Comparison of ENCODE assay signal across 5 worm cellular contexts in genomic region chrV:1821287-1821686, ce11.
TF ChIP-seq lines count a peak whose summit lies in the region.

Gene gly-7, minus strand, starts transcription at chrV:1821323.
Gene mrpl-39, plus strand, starts transcription at chrV:1821579.

TF ChIP-seq in whole organism, L1 larva, 84 proteins besides CTCF, POLR2A, EP300 and RAD21 (continues in another document):
- TF ChIP-seq swsn-7 (tag; optimal IDR thresholded peaks at IDR 0.05; lab: Kevin White, UChicago) (peak; percentile 11), ztf-11 (tag; optimal IDR thresholded peaks at IDR 0.05; lab: Kevin White, UChicago) (no peak), lin-14 (GFP tag; optimal IDR thresholded peaks at IDR 0.05; lab: Kevin White, UChicago) (no peak), hlh-17 (GFP tag; optimal IDR thresholded peaks at IDR 0.05; lab: Kevin White, UChicago; ENCODE audit: borderline replicate concordance) (no peak), pag-3 (tag; optimal IDR thresholded peaks at IDR 0.05; lab: Kevin White, UChicago; ENCODE audit: borderline replicate concordance, insufficient read depth) (no peak), mdl-1 (tag; optimal IDR thresholded peaks at IDR 0.05; lab: Kevin White, UChicago) (no peak), ces-1 (GFP tag; optimal IDR thresholded peaks at IDR 0.05; lab: Kevin White, UChicago) (no peak), nhr-28 (tag; optimal IDR thresholded peaks at IDR 0.05; lab: Kevin White, UChicago) (no peak), skn-1 (tag; optimal IDR thresholded peaks at IDR 0.05; lab: Kevin White, UChicago) (peak; percentile 34), nhr-84 (tag; optimal IDR thresholded peaks at IDR 0.05; lab: Kevin White, UChicago) (no peak), ztf-4 (tag; optimal IDR thresholded peaks at IDR 0.05; lab: Kevin White, UChicago) (no peak), F16B12.6 (tag; optimal IDR thresholded peaks at IDR 0.05; lab: Kevin White, UChicago) (no peak), elt-3 (tag; optimal IDR thresholded peaks at IDR 0.05; lab: Kevin White, UChicago) (no peak), ceh-63 (GFP tag; optimal IDR thresholded peaks at IDR 0.05; lab: Kevin White, UChicago) (no peak), unc-62 (GFP tag; optimal IDR thresholded peaks at IDR 0.05; lab: Kevin White, UChicago) (no peak), aly-2 (tag; optimal IDR thresholded peaks at IDR 0.05; lab: Kevin White, UChicago) (no peak), xbp-1 (tag; optimal IDR thresholded peaks at IDR 0.05; lab: Kevin White, UChicago) (peak; percentile 28), lsy-2 (tag; optimal IDR thresholded peaks at IDR 0.05; lab: Kevin White, UChicago) (peak in 1 of 2 experiments; percentile 27)

TF ChIP-seq in whole organism, L3 larva, 47 proteins besides CTCF, POLR2A, EP300 and RAD21:
- no peak for TF ChIP-seq lin-39 (tag; optimal IDR thresholded peaks at IDR 0.05; lab: Kevin White, UChicago)
- TF ChIP-seq pha-4 (tag; optimal IDR thresholded peaks at IDR 0.05; lab: Kevin White, UChicago) = peak; percentile 44
- TF ChIP-seq ama-1 (optimal IDR thresholded peaks at IDR 0.05; lab: Kevin White, UChicago) = no peak
- peak; percentile 45 for TF ChIP-seq nfya-1 (tag; optimal IDR thresholded peaks at IDR 0.05; lab: Kevin White, UChicago; ENCODE audit: insufficient read depth)
- TF ChIP-seq elt-3 (tag; optimal IDR thresholded peaks at IDR 0.05; lab: Kevin White, UChicago) = no peak
- no peak for TF ChIP-seq ceh-28 (tag; optimal IDR thresholded peaks at IDR 0.05; lab: Kevin White, UChicago)
- peak; percentile 14 for TF ChIP-seq elt-2 (tag; optimal IDR thresholded peaks at IDR 0.05; lab: Kevin White, UChicago)
- peak; percentile 3 for TF ChIP-seq fkh-10 (GFP tag; optimal IDR thresholded peaks at IDR 0.05; lab: Kevin White, UChicago)
- no peak for TF ChIP-seq lin-15B (tag; optimal IDR thresholded peaks at IDR 0.05; lab: Kevin White, UChicago)
- no peak for TF ChIP-seq mml-1 (tag; optimal IDR thresholded peaks at IDR 0.05; lab: Kevin White, UChicago)
- no peak for TF ChIP-seq ceh-9 (tag; optimal IDR thresholded peaks at IDR 0.05; lab: Kevin White, UChicago)

TF ChIP-seq in whole organism, early embryonic, 17 proteins besides CTCF, POLR2A, EP300 and RAD21:
- TF ChIP-seq tbx-37 (GFP tag; conservative IDR thresholded peaks at IDR 0.05; lab: Robert Waterston, UW) (peak; percentile 56), tbx-11 (GFP tag; IDR thresholded peaks at IDR 0.05; lab: Robert Waterston, UW) (peak; percentile 46; the same call in 1 of the 2 replicates), tra-4 (tag; optimal IDR thresholded peaks at IDR 0.05; lab: Kevin White, UChicago) (no peak), F13C5.2 (tag; optimal IDR thresholded peaks at IDR 0.05; lab: Kevin White, UChicago) (peak; percentile 61), B0310.2 (tag; optimal IDR thresholded peaks at IDR 0.05; lab: Kevin White, UChicago) (no peak), scrt-1 (GFP tag; IDR thresholded peaks at IDR 0.05; lab: Robert Waterston, UW) (0 out of 2 replicates have a peak, but pooled peaks have one; percentile 68), hmg-4 (GFP tag; optimal IDR thresholded peaks at IDR 0.05; lab: Kevin White, UChicago) (no peak), ama-1 (optimal IDR thresholded peaks at IDR 0.05; lab: Kevin White, UChicago) (no peak), ceh-13 (GFP tag; optimal IDR thresholded peaks at IDR 0.05; lab: Kevin White, UChicago) (no peak), ceh-36 (tag; optimal IDR thresholded peaks at IDR 0.05; lab: Kevin White, UChicago) (peak; percentile 10), pes-1 (GFP tag; IDR thresholded peaks at IDR 0.05; lab: Robert Waterston, UW) (peak; percentile 70), flt-1 (GFP tag; IDR thresholded peaks at IDR 0.05; lab: Robert Waterston, UW) (peak; percentile 60; the same call in 1 of the 2 replicates), sea-1 (GFP tag; conservative IDR thresholded peaks at IDR 0.05; lab: Robert Waterston, UW) (no peak)
TF ChIP-seq in whole organism, early embryonic: peak in this region for 7.

TF ChIP-seq in whole organism, midembryonic, 9 proteins besides CTCF, POLR2A, EP300 and RAD21:
- TF ChIP-seq med-1 (GFP tag; optimal IDR thresholded peaks at IDR 0.05; lab: Kevin White, UChicago; ENCODE audit: insufficient read depth) (peak; percentile 81), T22C8.4 (GFP tag; IDR thresholded peaks at IDR 0.05; lab: Robert Waterston, UW) (no peak), ztf-29 (GFP tag; IDR thresholded peaks at IDR 0.05; lab: Robert Waterston, UW) (no peak), tab-1 (GFP tag; IDR thresholded peaks at IDR 0.05; lab: Robert Waterston, UW) (peak; percentile 67; the same call in 1 of the 2 replicates), ref-1 (GFP tag; conservative IDR thresholded peaks at IDR 0.05; lab: Robert Waterston, UW) (0 out of 2 replicates have a peak, but pooled peaks have one; percentile 37), ztf-23 (GFP tag; IDR thresholded peaks at IDR 0.05; lab: Robert Waterston, UW) (peak; percentile 76), flt-1 (GFP tag; IDR thresholded peaks at IDR 0.05; lab: Robert Waterston, UW) (peak; percentile 46; the same call in 1 of the 2 replicates), cog-1 (tag; optimal IDR thresholded peaks at IDR 0.05; lab: Kevin White, UChicago) (no peak), klf-2 (GFP tag; conservative IDR thresholded peaks at IDR 0.05; lab: Robert Waterston, UW) (0 out of 2 replicates have a peak, but pooled peaks have one; percentile 53)

TF ChIP-seq in whole organism, young adult, 124 proteins besides CTCF, POLR2A, EP300 and RAD21:
- no peak for TF ChIP-seq zfh-2 (GFP tag; conservative IDR thresholded peaks at IDR 0.05; lab: Robert Waterston, UW)
- no peak for TF ChIP-seq Y53G8AR.9 (GFP tag; conservative IDR thresholded peaks at IDR 0.05; lab: Robert Waterston, UW)
- no peak for TF ChIP-seq F55B11.4 (tag; optimal IDR thresholded peaks at IDR 0.05; lab: Kevin White, UChicago; ENCODE audit: borderline replicate concordance, insufficient read depth)
- no peak for TF ChIP-seq efl-1 (GFP tag; optimal IDR thresholded peaks at IDR 0.05; lab: Kevin White, UChicago)
- TF ChIP-seq Y67H2A.10 (GFP tag; conservative IDR thresholded peaks at IDR 0.05; lab: Robert Waterston, UW) = no peak
- TF ChIP-seq dox-1 (GFP tag; IDR thresholded peaks at IDR 0.05; lab: Robert Waterston, UW) = 0 out of 2 replicates have a peak, but pooled peaks have one; percentile 17
- TF ChIP-seq ztf-3 (GFP tag; optimal IDR thresholded peaks at IDR 0.05; lab: Kevin White, UChicago) = no peak
- TF ChIP-seq bed-1 (GFP tag; IDR thresholded peaks at IDR 0.05; lab: Robert Waterston, UW) = no peak
- TF ChIP-seq Y56A3A.18 (GFP tag; IDR thresholded peaks at IDR 0.05; lab: Robert Waterston, UW) = no peak
- TF ChIP-seq die-1 (tag; optimal IDR thresholded peaks at IDR 0.05; lab: Kevin White, UChicago) = no peak
- no peak for TF ChIP-seq snpc-4 (GFP tag; optimal IDR thresholded peaks at IDR 0.05; lab: Kevin White, UChicago)
- peak in 1 of 4 experiments; percentile 5 for TF ChIP-seq snpc-4 (tag; optimal IDR thresholded peaks at IDR 0.05; lab: Kevin White, UChicago)
- peak; percentile 18 for TF ChIP-seq rpc-1 (optimal IDR thresholded peaks at IDR 0.05; lab: Kevin White, UChicago)
- TF ChIP-seq rpc-1 (tag; optimal IDR thresholded peaks at IDR 0.05; lab: Kevin White, UChicago) = no peak
- no peak for TF ChIP-seq F39B2.1 (GFP tag; IDR thresholded peaks at IDR 0.05; lab: Robert Waterston, UW)
- TF ChIP-seq lsy-27 (tag; optimal IDR thresholded peaks at IDR 0.05; lab: Kevin White, UChicago; ENCODE audit: borderline replicate concordance, insufficient read depth) = no peak
- TF ChIP-seq cebp-1 (GFP tag; IDR thresholded peaks at IDR 0.05; lab: Robert Waterston, UW) = no peak
- TF ChIP-seq cebp-1 (tag; optimal IDR thresholded peaks at IDR 0.05; lab: Kevin White, UChicago) = peak; percentile 46
- no peak for TF ChIP-seq dpl-1 (GFP tag; optimal IDR thresholded peaks at IDR 0.05; lab: Kevin White, UChicago)
- no peak for TF ChIP-seq attf-6 (GFP tag; IDR thresholded peaks at IDR 0.05; lab: Robert Waterston, UW)
- TF ChIP-seq mcd-1 (GFP tag; IDR thresholded peaks at IDR 0.05; lab: Robert Waterston, UW) = peak; percentile 23; the same call in 1 of the 2 replicates

Comparison
In these comparisons a context has a peak if more than half of its experiments do, and no peak if none do; other contexts are left out.
1. Of the 8 proteins assayed by ChIP-seq in both whole organism, young adult and whole organism, L1 larva: peak only in whole organism, young adult: none; only in whole organism, L1 larva: dpl-1, efl-1, lin-35, nhr-90 and unc-130; in both: none; in neither: 2; mixed calls (peak in some experiments, not most) for 1.